Worm (Caenorhabditis elegans): ENCODE data around the gene chhy-1.

The chhy-1 gene

ce11 chrII:8602337-8602944, 15.0 kb downstream of the chhy-1 start, which contains the start of the genes cpf-1 and rpl-26 (continued):
- no peak for TF ChIP-seq sox-4 (tag; optimal IDR thresholded peaks at IDR 0.05)
- no peak for TF ChIP-seq ceh-88 (GFP tag; IDR thresholded peaks at IDR 0.05)
- peak; percentile 72 to 73 for TF ChIP-seq efl-1 (optimal IDR thresholded peaks at IDR 0.05)
- peak; percentile 73 to 96 for TF ChIP-seq efl-1 (GFP tag; optimal IDR thresholded peaks at IDR 0.05 in 1 of 2)
- no peak for TF ChIP-seq nhr-12 (tag; optimal IDR thresholded peaks at IDR 0.05)
- no peak for TF ChIP-seq ceh-8 (GFP tag; optimal IDR thresholded peaks at IDR 0.05)
- peak; percentile 48 for TF ChIP-seq xbp-1 (tag; optimal IDR thresholded peaks at IDR 0.05)
- no peak for TF ChIP-seq nhr-28 (tag; optimal IDR thresholded peaks at IDR 0.05)
- TF ChIP-seq tbx-2 (tag; optimal IDR thresholded peaks at IDR 0.05): no peak

- TF ChIP-seq hlh-4 (tag; optimal IDR thresholded peaks at IDR 0.05) (no peak), nhr-237 (tag; optimal IDR thresholded peaks at IDR 0.05) (no peak), lir-3 (tag; optimal IDR thresholded peaks at IDR 0.05; ENCODE audit: poor library complexity) (no peak), lin-39 (tag; optimal IDR thresholded peaks at IDR 0.05) (no peak), nhr-11 (tag; optimal IDR thresholded peaks at IDR 0.05) (no peak), egl-27 (tag; optimal IDR thresholded peaks at IDR 0.05) (no peak), nhr-20 (tag; optimal IDR thresholded peaks at IDR 0.05) (no peak), fos-1 (tag; optimal IDR thresholded peaks at IDR 0.05) (no peak), nhr-47 (tag; optimal IDR thresholded peaks at IDR 0.05) (no peak), tlp-1 (tag; optimal IDR thresholded peaks at IDR 0.05) (no peak), ama-1 (optimal IDR thresholded peaks at IDR 0.05) (no peak)
Observed at ce11 chrII:8600165-8600564, 17.3 kb downstream of the chhy-1 start, which contains the start of gene pigg-1. TSS of gene pigg-1 (minus strand) at chrII:8600265.

ce11 chrII:8599214-8599613, 18.2 kb downstream of the chhy-1 start, which contains the start of gene F28C6.5:
TSS of gene F28C6.5 (plus strand) at chrII:8599514.
- TF ChIP-seq blmp-1 (tag; optimal IDR thresholded peaks at IDR 0.05) (peak; percentile 26), snpc-4 (tag; optimal IDR thresholded peaks at IDR 0.05) (no peak)

ce11 chrII:8593840-8594625, 23.4 kb downstream of the chhy-1 start, which contains the start of gene aptf-3:
TSS of gene aptf-3 (plus strand) at chrII:8594190.
- no peak for TF ChIP-seq nhr-85 (tag)
- no peak for TF ChIP-seq tlp-1 (tag; optimal IDR thresholded peaks at IDR 0.05)
- TF ChIP-seq hlh-4 (tag; optimal IDR thresholded peaks at IDR 0.05): no peak
- no peak for TF ChIP-seq unc-130 (tag; optimal IDR thresholded peaks at IDR 0.05)
- no peak for TF ChIP-seq isw-1 (GFP tag; IDR thresholded peaks at IDR 0.05)
- no peak for TF ChIP-seq vab-15 (tag; optimal IDR thresholded peaks at IDR 0.05)
- no peak for TF ChIP-seq fkh-8 (tag; optimal IDR thresholded peaks at IDR 0.05)
- no peak for TF ChIP-seq pag-3 (tag; optimal IDR thresholded peaks at IDR 0.05; ENCODE audit: borderline replicate concordance, insufficient read depth)
- no peak for TF ChIP-seq C34B4.2 (tag; optimal IDR thresholded peaks at IDR 0.05)

ce11 chrII:8590684-8591083, 26.7 kb downstream of the chhy-1 start, which contains the start of gene aptf-4:
TSS of gene aptf-4 (plus strand) at chrII:8590984.
- no peak for TF ChIP-seq mab-9 (GFP tag; IDR thresholded peaks at IDR 0.05)
- no peak for TF ChIP-seq aha-1 (tag; optimal IDR thresholded peaks at IDR 0.05)
- no peak for TF ChIP-seq lsy-2 (tag; optimal IDR thresholded peaks at IDR 0.05)
- no peak for TF ChIP-seq blmp-1 (tag; optimal IDR thresholded peaks at IDR 0.05)
- TF ChIP-seq tlp-1 (tag; optimal IDR thresholded peaks at IDR 0.05): no peak

ce11 chrII:8589227-8589626, 28.2 kb downstream of the chhy-1 start:
- TF ChIP-seq pax-3 (tag; optimal IDR thresholded peaks at IDR 0.05) (no peak), ama-1 (optimal IDR thresholded peaks at IDR 0.05) (no peak), swsn-7 (tag; optimal IDR thresholded peaks at IDR 0.05) (no peak), nhr-11 (tag; optimal IDR thresholded peaks at IDR 0.05) (no peak), dpl-1 (GFP tag; optimal IDR thresholded peaks at IDR 0.05) (no peak), nhr-12 (tag; optimal IDR thresholded peaks at IDR 0.05) (no peak), aly-2 (tag; optimal IDR thresholded peaks at IDR 0.05) (no peak), nhr-85 (tag) (no peak), tlp-1 (tag; optimal IDR thresholded peaks at IDR 0.05) (no peak), ceh-8 (GFP tag; optimal IDR thresholded peaks at IDR 0.05) (peak; percentile 77), unc-98 (GFP tag; IDR thresholded peaks at IDR 0.05) (no peak), sox-4 (tag; optimal IDR thresholded peaks at IDR 0.05) (no peak), egl-13 (tag; optimal IDR thresholded peaks at IDR 0.05) (no peak), unc-62 (GFP tag; optimal IDR thresholded peaks at IDR 0.05) (no peak), lin-14 (GFP tag; optimal IDR thresholded peaks at IDR 0.05) (peak; percentile 88), zip-4 (GFP tag; optimal IDR thresholded peaks at IDR 0.05) (no peak), xbp-1 (tag; optimal IDR thresholded peaks at IDR 0.05) (no peak)

Data from whole organism, L1 larva.